Worm (Caenorhabditis elegans) whole organism, L3 larva: ENCODE measurements around the gene F27B10.1.
A peak's percentile ranks its signal among the peaks of the same experiment; 100 is the strongest.

Source experiments
- R02D3.7 ChIP-seq: fragments of 150-350 bp; optimal IDR thresholded peaks from 2 replicates; lab custom pipeline; 2014; ENCODE audit warnings: missing biosample characterization, missing genetic modification characterization
- aly-2 ChIP-seq: fragments of 150-350 bp; optimal IDR thresholded peaks from 2 replicates; lab custom pipeline; 2014; ENCODE audit warnings: missing biosample characterization, missing genetic modification characterization
- elt-3 ChIP-seq, 3 experiments: fragments of 150-350 bp in 1 of 3; sonication (generic microtip) in 2 of 3; optimal IDR thresholded peaks; 2 replicates in 2 of 3; 4 replicates in 1 of 3; lab custom pipeline; 2014 to 2017; ENCODE audit warnings: missing biosample characterization in 3 of 3, missing genetic modification characterization in 3 of 3
- lin-39 ChIP-seq: fragments of 150-350 bp; optimal IDR thresholded peaks from 2 replicates; lab custom pipeline; 2018; ENCODE audit warnings: missing biosample characterization, missing genetic modification reagents, missing genetic modification characterization
- nhr-11 ChIP-seq: fragments of 150-350 bp; optimal IDR thresholded peaks from 2 replicates; lab custom pipeline; 2014; ENCODE audit warnings: missing biosample characterization, missing genetic modification characterization
- nhr-237 ChIP-seq: fragments of 150-350 bp; optimal IDR thresholded peaks from 2 replicates; lab custom pipeline; 2014; ENCODE audit warnings: missing biosample characterization, missing genetic modification characterization
- snpc-4 ChIP-seq: fragments of 150-350 bp; optimal IDR thresholded peaks from 2 replicates; lab custom pipeline; 2014; ENCODE audit warnings: missing biosample characterization, missing genetic modification characterization
- unc-62 ChIP-seq: fragments of 150-350 bp; sonication (generic microtip); optimal IDR thresholded peaks from 4 replicates; lab custom pipeline; 2014; ENCODE audit warnings: missing biosample characterization, missing genetic modification reagents, missing genetic modification characterization
- zag-1 ChIP-seq: fragments of 150-350 bp; optimal IDR thresholded peaks from 2 replicates; lab custom pipeline; 2014; ENCODE audit warnings: missing biosample characterization, missing genetic modification characterization

DNA sequence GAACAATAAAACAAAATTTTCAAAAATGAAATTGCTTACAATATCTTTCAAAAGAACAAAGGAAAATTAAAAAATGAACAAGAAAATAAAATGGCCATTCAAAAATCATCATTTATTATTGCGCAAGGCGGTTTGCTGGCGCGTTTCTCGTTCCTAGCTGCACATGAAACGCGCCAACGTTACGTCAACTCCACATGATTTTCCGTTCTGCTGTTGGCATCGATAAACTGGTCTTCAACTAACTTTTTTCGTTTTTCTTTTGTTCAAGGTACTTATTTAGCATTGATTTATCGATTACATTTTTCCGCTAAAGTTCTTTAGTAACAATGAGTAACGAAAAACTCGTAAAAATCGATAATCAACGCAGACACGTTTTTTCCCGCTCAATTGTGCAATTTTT lies 12.0 kb upstream of the F27B10.1 start, which contains the start of the genes Y57E12AL.6 and Y57E12AL.1:
- TF ChIP-seq unc-62 (GFP tag; lab: Kevin White, UChicago) (no peak), nhr-11 (tag; lab: Kevin White, UChicago) (no peak), elt-3 (tag; optimal IDR thresholded peaks at IDR 0.05; lab: Kevin White, UChicago) (no peak), nhr-237 (tag; lab: Kevin White, UChicago) (no peak), lin-39 (tag; lab: Kevin White, UChicago) (peak; percentile 58), R02D3.7 (tag; lab: Kevin White, UChicago) (peak; percentile 35), snpc-4 (tag; lab: Kevin White, UChicago) (peak; percentile 93), zag-1 (tag; lab: Kevin White, UChicago) (no peak), aly-2 (no peak)
